Worm (Caenorhabditis elegans): ENCODE data around the gene oac-40.

DNA sequence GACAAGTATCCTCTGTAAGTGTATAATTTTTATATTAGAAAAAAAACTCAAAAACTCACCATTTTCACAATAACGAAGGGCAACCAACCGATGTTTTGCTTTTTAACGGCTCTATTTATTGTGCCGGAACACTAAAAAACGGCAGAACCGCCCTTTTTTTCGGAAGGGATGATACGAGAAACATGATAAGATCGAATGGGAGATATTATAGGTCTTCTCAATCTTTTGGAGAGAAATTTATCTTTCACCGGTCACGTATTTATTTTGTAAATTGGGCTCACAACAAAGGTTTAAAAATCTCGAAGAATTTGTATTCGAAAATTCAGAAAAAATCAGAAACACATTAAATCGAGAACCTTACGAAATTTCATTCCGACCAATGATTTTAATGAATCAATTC is 38.2 kb downstream of the oac-40 start, which contains the start of gene swm-1:
- TF ChIP-seq him-1 (tag; optimal IDR thresholded peaks at IDR 0.05) (no peak), W03F9.2 (tag; optimal IDR thresholded peaks at IDR 0.05) (no peak), dao-5 (tag; optimal IDR thresholded peaks at IDR 0.05) (no peak)
